Fruit fly (Drosophila melanogaster) whole organism, embryonic: ENCODE measurements around the gene CG17233.
A peak's percentile ranks its signal among the peaks of the same experiment; 100 is the strongest.

Source experiments
- CG10543 ChIP-seq: fragments of 200-800 bp; sonication (Bioruptor generic); optimal IDR thresholded peaks from 3 replicates; lab custom pipeline; 2017; ENCODE audit warnings: missing biosample characterization, mild to moderate bottlenecking, missing genetic modification characterization, moderate library complexity
- CG10565 ChIP-seq: fragments of 200-800 bp; sonication (Bioruptor generic); optimal IDR thresholded peaks from 3 replicates; lab custom pipeline; 2016; ENCODE audit warnings: missing biosample characterization, mild to moderate bottlenecking, missing genetic modification characterization
- CG12391 ChIP-seq: fragments of 200-800 bp; sonication (Bioruptor generic); optimal IDR thresholded peaks from 3 replicates; lab custom pipeline; 2018; ENCODE audit warnings: missing biosample characterization, mild to moderate bottlenecking, missing genetic modification characterization, moderate library complexity
- CG13424 ChIP-seq: fragments of 200-800 bp; sonication (Bioruptor generic); optimal IDR thresholded peaks from 2 replicates; lab custom pipeline; 2019; ENCODE audit warnings: missing biosample characterization, mild to moderate bottlenecking, missing genetic modification characterization, moderate library complexity
- CG14710 ChIP-seq: fragments of 200-800 bp; sonication (Bioruptor generic); optimal IDR thresholded peaks from 3 replicates; lab custom pipeline; 2019; ENCODE audit warnings: missing biosample characterization, mild to moderate bottlenecking, missing genetic modification characterization, moderate library complexity
- CG1602 ChIP-seq: fragments of 200-800 bp; sonication (Bioruptor generic); optimal IDR thresholded peaks from 3 replicates; lab custom pipeline; 2016; ENCODE audit warnings: missing biosample characterization, missing genetic modification characterization
- CG16813 ChIP-seq: fragments of 200-800 bp; sonication (Bioruptor generic); IDR thresholded peaks from 3 replicates; pipeline ENCODE4 v1.3.6; 2022; ENCODE audit warnings: missing biosample characterization, missing genetic modification characterization; ENCODE audit not compliant: partially characterized antibody
- CG17829 ChIP-seq: fragments of 200-800 bp; optimal IDR thresholded peaks from 2 replicates; lab custom pipeline; 2019; ENCODE audit warnings: missing biosample characterization, mild to moderate bottlenecking, missing genetic modification characterization, moderate library complexity
- CG2889 ChIP-seq: fragments of 200-800 bp; sonication (Bioruptor generic); IDR thresholded peaks from 3 replicates; pipeline ENCODE4 v1.3.6; 2022; ENCODE audit warnings: missing biosample characterization, missing genetic modification characterization
- CG30403 ChIP-seq: fragments of 200-800 bp; sonication (Bioruptor generic); optimal IDR thresholded peaks from 3 replicates; lab custom pipeline; 2016; ENCODE audit warnings: missing biosample characterization, missing genetic modification characterization
- CG30431 ChIP-seq: fragments of 200-800 bp; sonication (Bioruptor generic); optimal IDR thresholded peaks from 2 replicates; lab custom pipeline; 2017; ENCODE audit warnings: missing biosample characterization, missing genetic modification characterization
- CG3065 ChIP-seq: fragments of 200-800 bp; sonication (Bioruptor generic); optimal IDR thresholded peaks from 2 replicates; lab custom pipeline; 2016; ENCODE audit warnings: missing biosample characterization, missing genetic modification characterization
- CG33557 ChIP-seq: fragments of 200-800 bp; sonication (Bioruptor generic); optimal IDR thresholded peaks from 2 replicates; lab custom pipeline; 2019; ENCODE audit warnings: missing biosample characterization, mild to moderate bottlenecking, missing genetic modification characterization, moderate library complexity
- CG34422 ChIP-seq: fragments of 200-800 bp; sonication (Bioruptor generic); IDR thresholded peaks from 3 replicates; pipeline ENCODE4 v1.3.6; 2022; ENCODE audit warnings: missing biosample characterization, missing genetic modification characterization
- CG3726 ChIP-seq: fragments of 200-800 bp; sonication (Bioruptor generic); IDR thresholded peaks from 3 replicates; pipeline ENCODE4, ENCODE4 v1.3.6; 2022; ENCODE audit warnings: missing biosample characterization, missing genetic modification characterization
- CG4360 ChIP-seq: fragments of 200-800 bp; sonication (Bioruptor generic); IDR thresholded peaks from 2 replicates; pipeline ENCODE4 v1.3.6; 2022; ENCODE audit warnings: missing biosample characterization, missing genetic modification characterization
- CG4854 ChIP-seq: fragments of 200-800 bp; sonication (Bioruptor generic); optimal IDR thresholded peaks from 2 replicates; lab custom pipeline; 2016; ENCODE audit warnings: missing biosample characterization, missing genetic modification characterization, inconsistent platforms
- CG6654 ChIP-seq: fragments of 200-800 bp; sonication (Bioruptor generic); optimal IDR thresholded peaks from 2 replicates; lab custom pipeline; 2017; ENCODE audit warnings: missing biosample characterization, mild to moderate bottlenecking, missing genetic modification characterization
- CG9817 ChIP-seq: fragments of 200-800 bp; sonication (Bioruptor generic); optimal IDR thresholded peaks from 2 replicates; lab custom pipeline; 2018; ENCODE audit warnings: missing biosample characterization, mild to moderate bottlenecking, missing genetic modification characterization, moderate library complexity
- CG9932 ChIP-seq: fragments of 200-800 bp; sonication (Bioruptor generic); IDR thresholded peaks from 2 replicates; pipeline ENCODE4 v1.3.6; 2022; ENCODE audit warnings: missing biosample characterization, missing genetic modification characterization
- E2f1 ChIP-seq: fragments of 200-800 bp; sonication (Bioruptor generic); IDR thresholded peaks from 2 replicates; pipeline ENCODE4 v1.3.6; 2022; ENCODE audit warnings: missing biosample characterization, missing genetic modification characterization
- Fer2 ChIP-seq: fragments of 200-800 bp; sonication (Bioruptor generic); optimal IDR thresholded peaks from 2 replicates; lab custom pipeline; 2018; ENCODE audit warnings: missing biosample characterization, mild to moderate bottlenecking, missing genetic modification characterization, moderate library complexity
- Fer3 ChIP-seq: fragments of 200-800 bp; sonication (Bioruptor generic); optimal IDR thresholded peaks from 2 replicates; lab custom pipeline; 2018; ENCODE audit warnings: missing biosample characterization, mild to moderate bottlenecking, missing genetic modification characterization, moderate library complexity
- Gsc ChIP-seq: fragments of 200-800 bp; sonication (Bioruptor generic); IDR thresholded peaks from 2 replicates; pipeline ENCODE4 v1.3.6; 2022; ENCODE audit warnings: missing biosample characterization, missing genetic modification characterization
- H2.0 ChIP-seq: fragments of 200-800 bp; sonication (Bioruptor generic); IDR thresholded peaks from 2 replicates; pipeline ENCODE4 v1.3.6; 2022; ENCODE audit warnings: missing biosample characterization, missing genetic modification characterization
- Hr78 ChIP-seq, 2 experiments: fragments of 200-800 bp in 1 of 2; fragments of >200 bp in 1 of 2; sonication (Bioruptor generic) in 1 of 2; optimal IDR thresholded peaks; 2 replicates each; lab custom pipeline; 2017 to 2019; ENCODE audit warnings: missing biosample characterization in 2 of 2, missing genetic modification characterization in 2 of 2, mild to moderate bottlenecking in 1 of 2, moderate library complexity in 1 of 2
- Mes4 ChIP-seq: fragments of 200-800 bp; sonication (Bioruptor generic); optimal IDR thresholded peaks from 2 replicates; lab custom pipeline; 2016; ENCODE audit warnings: missing biosample characterization, missing genetic modification characterization
- Mrtf ChIP-seq: fragments of 200-800 bp; sonication (Bioruptor generic); IDR thresholded peaks from 3 replicates; pipeline ENCODE4 v1.3.6; 2022; ENCODE audit warnings: missing biosample characterization, missing genetic modification characterization
- NC2α ChIP-seq: fragments of 200-800 bp; sonication (Bioruptor generic); optimal IDR thresholded peaks from 2 replicates; lab custom pipeline; 2016; ENCODE audit warnings: missing biosample characterization, missing genetic modification characterization
- NC2β ChIP-seq: fragments of 200-800 bp; sonication (Bioruptor generic); optimal IDR thresholded peaks from 2 replicates; lab custom pipeline; 2016; ENCODE audit warnings: missing biosample characterization, missing genetic modification characterization
- Nf-YA ChIP-seq: fragments of 200-800 bp; sonication (Bioruptor generic); IDR thresholded peaks from 2 replicates; pipeline ENCODE4 v1.3.6; 2022; ENCODE audit warnings: missing biosample characterization, missing genetic modification characterization
- Side ChIP-seq: fragments of 200-800 bp; sonication (Bioruptor generic); optimal IDR thresholded peaks from 2 replicates; lab custom pipeline; 2016; ENCODE audit warnings: missing biosample characterization, missing genetic modification characterization
- Xbp1 ChIP-seq: fragments of 200-800 bp; sonication (Bioruptor generic); optimal IDR thresholded peaks from 3 replicates; lab custom pipeline; 2016; ENCODE audit warnings: missing biosample characterization, mild to moderate bottlenecking, missing genetic modification characterization
- al ChIP-seq: fragments of 200-800 bp; sonication (Bioruptor generic); IDR thresholded peaks from 2 replicates; pipeline ENCODE4 v1.3.6; 2022; ENCODE audit warnings: missing biosample characterization, missing genetic modification characterization
- ap ChIP-seq: fragments of 200-800 bp; sonication (Bioruptor generic); IDR thresholded peaks from 2 replicates; pipeline ENCODE4 v1.3.6; 2022; ENCODE audit warnings: missing biosample characterization, missing genetic modification characterization
- ara ChIP-seq: fragments of 200-800 bp; sonication (Bioruptor generic); IDR thresholded peaks from 2 replicates; pipeline ENCODE4 v1.3.6; 2022; ENCODE audit warnings: missing biosample characterization, missing genetic modification characterization
- az2 ChIP-seq: fragments of 200-800 bp; sonication (Bioruptor generic); optimal IDR thresholded peaks from 3 replicates; lab custom pipeline; 2016; ENCODE audit warnings: missing biosample characterization, missing genetic modification characterization
- ci ChIP-seq: fragments of 200-800 bp; sonication (Bioruptor generic); IDR thresholded peaks from 3 replicates; pipeline ENCODE4 v1.3.6; 2022; ENCODE audit warnings: missing biosample characterization, missing genetic modification characterization
- crc ChIP-seq: fragments of 200-800 bp; sonication (Bioruptor generic); optimal IDR thresholded peaks from 2 replicates; lab custom pipeline; 2016; ENCODE audit warnings: missing biosample characterization, missing genetic modification characterization
- dan ChIP-seq: fragments of 200-800 bp; sonication (Bioruptor generic); IDR thresholded peaks from 2 replicates; pipeline ENCODE4 v1.3.6; 2022; ENCODE audit warnings: missing biosample characterization, missing genetic modification characterization
- dysf ChIP-seq: fragments of 200-800 bp; sonication (Bioruptor generic); IDR thresholded peaks from 3 replicates; pipeline ENCODE4 v1.3.6; 2022; ENCODE audit warnings: missing biosample characterization, missing genetic modification characterization
- eve ChIP-seq, 2 experiments: fragments of >200 bp; optimal IDR thresholded peaks; 2 replicates each; lab custom pipeline; 2017; ENCODE audit warnings: missing biosample characterization in 2 of 2, missing genetic modification characterization in 2 of 2
- gce ChIP-seq: fragments of 200-800 bp; sonication (Bioruptor generic); IDR thresholded peaks from 3 replicates; pipeline ENCODE4 v1.3.6; 2022; ENCODE audit warnings: missing biosample characterization, missing genetic modification characterization
- hkb ChIP-seq, 2 experiments: fragments of 200-800 bp in 1 of 2; fragments of >200 bp in 1 of 2; sonication (Bioruptor generic) in 1 of 2; IDR thresholded peaks in 1 of 2; optimal IDR thresholded peaks in 1 of 2; 2 replicates each; pipeline versions ENCODE4 v1.3.6 to Lab custom; 2017 to 2022; ENCODE audit warnings: missing biosample characterization in 1 of 2, missing genetic modification characterization in 1 of 2
- hth ChIP-seq: fragments of >200 bp; optimal IDR thresholded peaks from 2 replicates; lab custom pipeline; 2017; ENCODE audit warnings: inconsistent platforms
- insv ChIP-seq, 2 experiments: fragments of 200-800 bp; sonication (Bioruptor generic); optimal IDR thresholded peaks; 3 replicates each; lab custom pipeline; 2016 to 2018; ENCODE audit warnings: missing biosample characterization in 2 of 2, missing genetic modification characterization in 2 of 2
- lmd ChIP-seq: fragments of 200-800 bp; sonication (Bioruptor generic); IDR thresholded peaks from 2 replicates; pipeline ENCODE4 v1.3.6; 2022; ENCODE audit warnings: missing biosample characterization, missing genetic modification characterization
- mam ChIP-seq: fragments of 200-800 bp; sonication (Bioruptor generic); optimal IDR thresholded peaks from 3 replicates; lab custom pipeline; 2016; ENCODE audit warnings: missing biosample characterization, missing genetic modification characterization
- p53 ChIP-seq: fragments of 200-800 bp; sonication (Bioruptor generic); optimal IDR thresholded peaks from 2 replicates; lab custom pipeline; 2016; ENCODE audit warnings: missing biosample characterization, missing genetic modification characterization
- shn ChIP-seq: fragments of 200-800 bp; sonication (Bioruptor generic); optimal IDR thresholded peaks from 3 replicates; lab custom pipeline; 2016; ENCODE audit warnings: missing biosample characterization, missing genetic modification characterization
- stc ChIP-seq: fragments of 200-800 bp; sonication (Bioruptor generic); IDR thresholded peaks from 2 replicates; pipeline ENCODE4 v1.3.6; 2022; ENCODE audit warnings: missing biosample characterization, missing genetic modification characterization

The CG17233 gene

DNA sequence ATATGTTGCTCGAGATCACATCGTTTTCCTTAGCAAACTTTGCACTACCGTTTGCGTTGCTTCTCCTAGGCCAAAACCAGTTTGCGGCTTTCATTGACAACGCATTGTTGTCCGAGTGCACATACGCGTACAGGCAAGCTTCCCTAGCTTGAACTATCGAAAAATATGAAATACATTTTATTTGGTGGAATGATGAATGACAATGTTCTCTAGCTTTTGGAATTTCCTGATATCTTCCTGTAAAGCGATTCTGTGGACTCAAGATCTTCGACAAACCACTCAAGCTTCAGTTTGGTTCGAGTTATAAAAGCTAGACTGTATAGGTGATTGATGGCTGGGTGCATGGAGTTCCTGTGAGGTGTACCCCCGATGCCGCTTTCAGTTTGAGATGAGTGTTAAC, 45.8 kb downstream of the CG17233 start (continued):
- peak; percentile 56 for TF ChIP-seq CG13424
- TF ChIP-seq E2f1 (GFP tag; lab: Robert Waterston, UW) = no peak
- TF ChIP-seq CG9932 (GFP tag; lab: Robert Waterston, UW) = no peak
- TF ChIP-seq dysf = peak; percentile 75
- peak in 1 of 2 experiments; percentile 56 for TF ChIP-seq Hr78 (GFP tag; optimal IDR thresholded peaks at IDR 0.05; lab: Kevin White, UChicago)
- no peak for TF ChIP-seq CG10565 (GFP tag; lab: Kevin White, UChicago)
- TF ChIP-seq H2.0 (GFP tag; lab: Robert Waterston, UW) = peak; percentile 70
- TF ChIP-seq CG2889 (GFP tag; lab: Robert Waterston, UW) = peak; percentile 19; the same call in 1 of the 3 replicates
- peak; percentile 46 for TF ChIP-seq CG30403
- TF ChIP-seq Side = peak; percentile 59
- TF ChIP-seq CG34422 = peak; percentile 64; the same call in 2 of the 3 replicates
- TF ChIP-seq ap (GFP tag; lab: Robert Waterston, UW) = peak; percentile 52
- TF ChIP-seq mam = peak; percentile 56
- peak; percentile 74 for TF ChIP-seq ara (GFP tag; lab: Robert Waterston, UW)
- TF ChIP-seq CG6654 (GFP tag; lab: Kevin White, UChicago) = peak; percentile 27
- peak; percentile 62 for TF ChIP-seq CG1602 (GFP tag; lab: Kevin White, UChicago)
- TF ChIP-seq CG12391 (tag; lab: Kevin White, UChicago) = peak; percentile 62
- TF ChIP-seq Fer3 (tag; lab: Kevin White, UChicago) = peak; percentile 19
- no peak for TF ChIP-seq CG16813 (GFP tag; lab: Robert Waterston, UW)
- TF ChIP-seq CG30431 = peak; percentile 43
- TF ChIP-seq eve (GFP tag; optimal IDR thresholded peaks at IDR 0.05; lab: Kevin White, UChicago) = peak in 1 of 2 experiments; percentile 69
- 0 out of 3 replicates have a peak, but pooled peaks have one; percentile 49 for TF ChIP-seq gce (GFP tag; lab: Robert Waterston, UW)
- no peak for TF ChIP-seq p53
- TF ChIP-seq Xbp1 = peak; percentile 66
- no peak for TF ChIP-seq dan (GFP tag; lab: Robert Waterston, UW)
- 0 out of 2 replicates have a peak, but pooled peaks have one; percentile 15 for TF ChIP-seq al (GFP tag; lab: Robert Waterston, UW)
- TF ChIP-seq hkb (optimal IDR thresholded peaks at IDR 0.05; lab: Kevin White, UChicago) = no peak
- TF ChIP-seq hkb (GFP tag; IDR thresholded peaks at IDR 0.05; lab: Robert Waterston, UW) = peak; percentile 72; the same call in 1 of the 2 replicates
- no peak for TF ChIP-seq Fer2 (tag; lab: Kevin White, UChicago)
- TF ChIP-seq ci (GFP tag; lab: Robert Waterston, UW) = peak; percentile 89
- peak; percentile 34 for TF ChIP-seq Mes4 (GFP tag; lab: Kevin White, UChicago)
- TF ChIP-seq NC2α = peak; percentile 18
- TF ChIP-seq insv (GFP tag; optimal IDR thresholded peaks at IDR 0.05; lab: Kevin White, UChicago) = no peak
- peak; percentile 41 for TF ChIP-seq CG3065
- peak; percentile 49; the same call in 2 of the 3 replicates for TF ChIP-seq Mrtf (GFP tag; lab: Robert Waterston, UW)
- peak; percentile 2 for TF ChIP-seq NC2β (GFP tag; lab: Kevin White, UChicago)
- 0 out of 2 replicates have a peak, but pooled peaks have one; percentile 24 for TF ChIP-seq CG4360 (GFP tag; lab: Robert Waterston, UW)
- peak; percentile 23; the same call in 1 of the 2 replicates for TF ChIP-seq Gsc (GFP tag; lab: Robert Waterston, UW)
- peak; percentile 67 for TF ChIP-seq CG17829 (tag; lab: Kevin White, UChicago)
- peak; percentile 1 for TF ChIP-seq CG4854 (GFP tag; lab: Kevin White, UChicago)
- no peak for TF ChIP-seq CG10543 (GFP tag; lab: Kevin White, UChicago)
- peak; percentile 63; the same call in 1 of the 2 replicates for TF ChIP-seq lmd (GFP tag; lab: Robert Waterston, UW)
- TF ChIP-seq CG9817 (tag; lab: Kevin White, UChicago) = peak; percentile 23
- peak; percentile 30 for TF ChIP-seq shn (GFP tag; lab: Kevin White, UChicago)
- TF ChIP-seq Nf-YA = peak; percentile 58; the same call in 1 of the 2 replicates
- TF ChIP-seq stc (GFP tag; lab: Robert Waterston, UW) = peak; percentile 76; the same call in 1 of the 2 replicates
- peak; percentile 58 for TF ChIP-seq az2 (GFP tag; lab: Kevin White, UChicago)
- peak; percentile 27 for TF ChIP-seq CG33557 (GFP tag; lab: Kevin White, UChicago)
- peak; percentile 53 for TF ChIP-seq CG14710 (tag; lab: Kevin White, UChicago)
- TF ChIP-seq hth (lab: Kevin White, UChicago) = no peak
- TF ChIP-seq crc (GFP tag; lab: Kevin White, UChicago) = peak; percentile 46
- peak; percentile 23; the same call in 1 of the 3 replicates for TF ChIP-seq CG3726 (GFP tag; lab: Robert Waterston, UW)
